Fruit fly (Drosophila melanogaster) whole organism: ENCODE data around the gene CG31687.

Source experiments
- CG8478 ChIP-seq: fragments of >200 bp; optimal IDR thresholded peaks from 2 replicates; lab custom pipeline; 2018; ENCODE audit warnings: inconsistent platforms
- Dll ChIP-seq: fragments of >200 bp; optimal IDR thresholded peaks from 2 replicates; lab custom pipeline; 2017
- EcR ChIP-seq, 2 experiments: fragments of >200 bp; optimal IDR thresholded peaks; 2 replicates each; lab custom pipeline; 2017; ENCODE audit warnings: missing biosample characterization in 2 of 2, missing genetic modification characterization in 2 of 2, missing genetic modification reagents in 2 of 2
- pan ChIP-seq: fragments of >200 bp; optimal IDR thresholded peaks from 2 replicates; lab custom pipeline; 2017
- psq ChIP-seq: fragments of >200 bp; optimal IDR thresholded peaks from 2 replicates; lab custom pipeline; 2017
- usp ChIP-seq: fragments of >200 bp; optimal IDR thresholded peaks from 2 replicates; lab custom pipeline; 2017; ENCODE audit warnings: missing biosample characterization, missing genetic modification characterization, mixed read lengths

CG31687 gene

dm6 chr2L:20478549-20479238, 28.7 kb downstream of the CG31687 start:
- TF ChIP-seq CG8478 (lab: Kevin White, UChicago) (no peak), EcR (GFP tag; optimal IDR thresholded peaks at IDR 0.05; lab: Kevin White, UChicago) (no peak), usp (GFP tag; lab: Kevin White, UChicago) (no peak), pan (lab: Kevin White, UChicago) (no peak), psq (lab: Kevin White, UChicago) (no peak), Dll (lab: Kevin White, UChicago) (no peak)

dm6 chr2L:20479694-20480093, 29.7 kb downstream of the CG31687 start:
- TF ChIP-seq usp (GFP tag; lab: Kevin White, UChicago) (no peak), pan (lab: Kevin White, UChicago) (no peak), EcR (GFP tag; optimal IDR thresholded peaks at IDR 0.05; lab: Kevin White, UChicago) (no peak), CG8478 (lab: Kevin White, UChicago) (no peak), psq (lab: Kevin White, UChicago) (no peak)

DNA sequence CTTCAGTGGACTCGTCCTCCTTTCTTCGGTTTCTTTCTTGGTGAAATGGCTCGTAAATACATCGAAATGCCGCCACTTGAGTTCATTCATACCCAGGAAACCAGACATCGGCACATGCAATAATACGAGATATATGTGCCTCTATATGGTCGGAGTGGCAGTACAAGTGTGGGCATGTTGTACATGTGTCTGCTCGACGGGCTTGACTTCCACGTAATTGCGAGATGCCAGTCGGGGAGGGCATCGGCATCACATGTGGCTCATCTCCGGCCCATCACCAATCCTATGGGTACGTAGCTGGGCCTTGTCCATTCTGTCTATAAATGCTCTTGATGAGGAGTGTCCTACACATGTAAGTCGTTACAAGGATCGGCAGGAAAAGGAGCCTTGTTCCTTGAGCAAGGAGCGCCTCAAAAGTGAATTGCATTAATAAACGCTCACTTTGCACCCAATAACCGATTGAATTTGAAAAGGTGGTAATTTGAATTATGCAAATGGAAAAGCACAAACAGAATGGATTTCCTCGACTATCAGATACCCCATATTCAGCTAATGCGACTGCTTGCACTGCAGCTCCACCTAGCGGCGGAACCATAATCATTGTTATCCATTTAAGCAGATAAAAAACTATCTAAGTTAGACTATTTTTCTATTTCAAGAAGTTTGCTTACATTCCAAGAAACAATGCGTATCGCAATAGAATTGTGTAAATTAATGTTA, 31.3 kb downstream of the CG31687 start:
- TF ChIP-seq Dll (lab: Kevin White, UChicago), result no peak
- TF ChIP-seq pan (lab: Kevin White, UChicago), result no peak
- TF ChIP-seq psq (lab: Kevin White, UChicago), result no peak
- TF ChIP-seq usp (GFP tag; lab: Kevin White, UChicago), result no peak
- no peak for TF ChIP-seq EcR (GFP tag; optimal IDR thresholded peaks at IDR 0.05; lab: Kevin White, UChicago)
- no peak for TF ChIP-seq CG8478 (lab: Kevin White, UChicago)

- no peak for TF ChIP-seq psq (lab: Kevin White, UChicago)
- TF ChIP-seq EcR (GFP tag; optimal IDR thresholded peaks at IDR 0.05; lab: Kevin White, UChicago), result no peak
- no peak for TF ChIP-seq CG8478 (lab: Kevin White, UChicago)
- TF ChIP-seq usp (GFP tag; lab: Kevin White, UChicago), result no peak
- TF ChIP-seq Dll (lab: Kevin White, UChicago), result no peak
- no peak for TF ChIP-seq pan (lab: Kevin White, UChicago)
These were observed 33.6 kb downstream of the CG31687 start for dm6 chr2L:20483603-20484002.

DNA sequence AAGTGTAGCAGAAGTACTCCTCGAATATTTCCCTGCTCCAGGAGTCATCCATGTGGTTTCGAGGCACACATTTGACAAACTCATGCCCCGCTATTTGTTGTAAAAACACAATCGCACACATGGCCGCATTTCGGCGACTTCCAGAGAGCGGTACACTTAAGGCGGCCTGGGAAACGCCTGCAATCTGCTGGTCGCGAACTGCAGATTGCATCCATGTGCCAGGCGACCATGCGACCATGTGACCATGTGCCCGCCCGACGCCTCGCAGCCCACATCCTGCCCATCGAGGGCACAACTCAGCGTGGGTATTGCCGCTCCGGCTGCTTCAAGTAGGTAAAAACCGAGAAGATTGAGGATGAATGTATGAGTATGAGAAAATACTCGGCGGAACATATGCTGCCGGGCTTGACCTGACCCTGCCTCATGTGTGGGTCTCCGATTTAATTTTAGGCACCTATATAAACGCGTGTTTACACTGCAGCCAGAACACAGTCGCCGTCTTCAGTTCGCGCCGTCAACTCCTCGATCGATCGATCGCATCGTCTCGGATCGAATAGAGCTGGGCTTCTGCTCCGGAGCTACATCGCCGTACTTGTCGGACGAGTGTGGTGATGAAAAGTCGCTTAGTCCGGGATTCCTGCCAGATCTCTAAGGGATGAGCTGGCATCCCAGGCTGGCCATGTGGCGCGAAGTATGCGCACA, 36.2 kb downstream of the CG31687 start:
- no peak for TF ChIP-seq EcR (GFP tag; optimal IDR thresholded peaks at IDR 0.05; lab: Kevin White, UChicago)
- TF ChIP-seq usp (GFP tag; lab: Kevin White, UChicago), result no peak
- no peak for TF ChIP-seq CG8478 (lab: Kevin White, UChicago)
- TF ChIP-seq pan (lab: Kevin White, UChicago), result no peak
- TF ChIP-seq Dll (lab: Kevin White, UChicago), result no peak
- no peak for TF ChIP-seq psq (lab: Kevin White, UChicago)

DNA sequence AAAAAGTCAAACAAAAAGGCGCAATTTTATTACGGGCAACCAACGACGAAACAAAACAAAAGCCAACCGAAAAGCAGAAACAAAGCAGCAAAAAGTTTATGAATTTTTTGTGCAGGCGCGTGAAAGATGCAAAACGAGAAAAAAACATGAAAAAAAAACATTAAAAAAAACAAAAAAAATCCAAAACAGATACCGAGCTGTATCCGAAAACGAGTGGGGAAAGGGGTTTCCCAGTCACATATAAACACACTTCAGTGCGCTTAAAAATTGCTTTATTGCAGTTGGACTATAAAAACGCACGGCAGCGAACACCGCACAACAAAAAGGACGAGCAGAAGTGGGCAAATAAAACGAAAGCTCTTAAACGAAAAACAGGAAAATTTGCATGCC, 36.7 kb downstream of the CG31687 start:
- TF ChIP-seq psq (lab: Kevin White, UChicago) (no peak), CG8478 (lab: Kevin White, UChicago) (no peak), EcR (GFP tag; optimal IDR thresholded peaks at IDR 0.05; lab: Kevin White, UChicago) (no peak), usp (GFP tag; lab: Kevin White, UChicago) (no peak), Dll (lab: Kevin White, UChicago) (no peak), pan (lab: Kevin White, UChicago) (no peak)

DNA sequence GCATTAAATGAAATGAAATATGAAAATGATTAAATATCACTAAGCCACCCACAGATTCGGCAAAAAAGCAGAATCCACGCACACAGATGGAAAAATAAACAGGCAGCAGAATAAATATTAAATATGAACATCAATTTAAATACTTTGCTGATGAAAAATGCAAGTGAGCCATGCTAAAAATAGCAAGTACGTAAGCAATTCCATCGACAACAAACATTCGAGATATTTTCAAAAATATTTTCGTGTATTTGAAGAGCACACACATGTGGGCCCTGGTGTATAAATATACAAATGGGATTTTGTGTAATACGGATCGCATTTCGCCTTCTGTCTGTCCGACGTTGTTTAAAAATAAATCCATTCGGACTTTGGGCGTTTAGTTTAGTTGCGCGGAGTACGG, 37.7 kb downstream of the CG31687 start:
- TF ChIP-seq CG8478 (lab: Kevin White, UChicago) (no peak), usp (GFP tag; lab: Kevin White, UChicago) (no peak), psq (lab: Kevin White, UChicago) (no peak), EcR (GFP tag; optimal IDR thresholded peaks at IDR 0.05; lab: Kevin White, UChicago) (no peak), Dll (lab: Kevin White, UChicago) (no peak), pan (lab: Kevin White, UChicago) (no peak)

DNA sequence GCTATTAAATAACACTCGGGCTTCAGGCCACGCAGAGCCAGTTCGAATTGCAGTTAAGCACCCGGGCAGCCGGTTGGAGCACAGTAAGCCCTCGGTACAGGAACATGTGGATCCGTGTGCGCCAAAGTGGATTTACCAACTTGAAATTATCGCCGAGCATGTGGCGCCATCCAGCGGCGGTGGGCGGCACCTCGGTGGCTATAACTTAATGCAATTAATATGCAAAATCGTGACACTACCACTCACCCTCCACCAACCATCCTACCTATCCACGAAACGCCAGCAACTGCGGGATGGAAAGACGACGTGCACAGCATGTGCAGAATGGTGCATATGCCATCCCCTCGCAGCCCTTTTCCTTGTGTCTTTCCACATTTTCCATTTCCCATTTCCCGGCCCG, 38.1 kb downstream of the CG31687 start:
- no peak for TF ChIP-seq EcR (GFP tag; optimal IDR thresholded peaks at IDR 0.05; lab: Kevin White, UChicago)
- TF ChIP-seq psq (lab: Kevin White, UChicago), result no peak
- no peak for TF ChIP-seq usp (GFP tag; lab: Kevin White, UChicago)
- no peak for TF ChIP-seq CG8478 (lab: Kevin White, UChicago)
- no peak for TF ChIP-seq pan (lab: Kevin White, UChicago)
- TF ChIP-seq Dll (lab: Kevin White, UChicago), result no peak

DNA sequence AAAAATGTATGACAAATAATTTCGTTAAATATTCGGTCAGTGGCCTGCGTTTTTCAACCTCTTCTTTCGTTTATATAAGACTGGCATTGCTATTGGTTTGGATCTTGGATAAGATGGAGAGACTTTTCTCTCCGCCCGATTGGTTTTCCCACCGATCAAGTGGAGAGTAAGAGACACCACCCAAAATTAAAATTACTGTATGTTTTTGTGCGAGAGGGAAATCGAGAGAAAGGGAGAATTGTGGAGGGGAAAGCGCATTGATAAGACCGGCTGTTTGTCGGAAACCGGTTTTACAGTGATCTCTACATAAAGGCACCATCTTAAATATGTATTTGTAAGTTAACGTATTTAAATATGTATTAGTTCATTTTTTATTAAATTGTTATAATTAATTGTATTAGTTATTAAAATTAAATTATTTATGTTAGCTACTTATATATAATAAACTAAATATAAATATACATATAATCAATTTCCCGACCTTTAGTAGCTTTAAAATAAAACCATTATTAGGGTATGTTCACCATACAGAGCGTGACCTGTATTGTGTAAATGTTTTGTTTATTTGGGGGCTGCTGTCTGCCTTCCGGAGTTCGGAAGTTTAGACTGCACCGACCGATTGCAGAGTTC, 44.5 kb downstream of the CG31687 start, which contains the start of gene CG34007:
Gene CG34007 (plus strand): TSS at position 608 of the 630 bp plus-strand sequence.
- no peak for TF ChIP-seq pan (lab: Kevin White, UChicago)
- TF ChIP-seq Dll (lab: Kevin White, UChicago), result no peak
- TF ChIP-seq CG8478 (lab: Kevin White, UChicago), result no peak
- no peak for TF ChIP-seq EcR (GFP tag; optimal IDR thresholded peaks at IDR 0.05; lab: Kevin White, UChicago)
- TF ChIP-seq psq (lab: Kevin White, UChicago), result no peak
- no peak for TF ChIP-seq usp (GFP tag; lab: Kevin White, UChicago)
